Fruit fly (Drosophila melanogaster) whole organism, embryonic: ENCODE results near the gene CG10948.

Experiments
- CG10321 ChIP-seq: fragments of 200-800 bp; sonication (Bioruptor generic); IDR thresholded peaks from 2 replicates; pipeline ENCODE4 v1.3.6; 2022; ENCODE audit warnings: missing biosample characterization, missing genetic modification characterization
- CG12659 ChIP-seq: fragments of 200-800 bp; sonication (Bioruptor generic); optimal IDR thresholded peaks from 3 replicates; lab custom pipeline; 2017; ENCODE audit warnings: mild to moderate bottlenecking, missing biosample characterization, missing genetic modification reagents, missing genetic modification characterization
- CG13894 ChIP-seq: fragments of 200-800 bp; sonication (Bioruptor generic); optimal IDR thresholded peaks from 3 replicates; lab custom pipeline; 2018; ENCODE audit warnings: missing biosample characterization, mild to moderate bottlenecking, missing genetic modification characterization, moderate library complexity
- CG14441 ChIP-seq: fragments of 200-800 bp; sonication (Bioruptor generic); IDR thresholded peaks from 2 replicates; pipeline ENCODE4 v1.3.6; 2022; ENCODE audit warnings: missing biosample characterization, missing genetic modification characterization
- CG15514 ChIP-seq: fragments of 200-800 bp; sonication (Bioruptor generic); optimal IDR thresholded peaks from 3 replicates; lab custom pipeline; 2017; ENCODE audit warnings: missing biosample characterization, missing genetic modification characterization, mild to moderate bottlenecking, moderate library complexity, missing genetic modification reagents
- CG2202 ChIP-seq: fragments of 200-800 bp; sonication (Bioruptor generic); optimal IDR thresholded peaks from 2 replicates; lab custom pipeline; 2018; ENCODE audit warnings: missing biosample characterization, mild to moderate bottlenecking, missing genetic modification characterization
- CG2678 ChIP-seq: fragments of 200-800 bp; sonication (Bioruptor generic); optimal IDR thresholded peaks from 3 replicates; lab custom pipeline; 2019; ENCODE audit warnings: missing biosample characterization, mild to moderate bottlenecking, missing genetic modification characterization, moderate library complexity
- CG3065 ChIP-seq: fragments of 200-800 bp; sonication (Bioruptor generic); optimal IDR thresholded peaks from 2 replicates; lab custom pipeline; 2016; ENCODE audit warnings: missing biosample characterization, missing genetic modification characterization
- CG3847 ChIP-seq: fragments of 200-800 bp; sonication (Bioruptor generic); IDR thresholded peaks from 2 replicates; pipeline ENCODE4 v1.3.6; 2022; ENCODE audit warnings: missing biosample characterization, missing genetic modification characterization
- CG42726 ChIP-seq: fragments of 200-800 bp; sonication (Bioruptor generic); IDR thresholded peaks from 2 replicates; pipeline ENCODE4 v1.3.6; 2022; ENCODE audit warnings: missing biosample characterization, missing genetic modification characterization; ENCODE audit not compliant: partially characterized antibody
- CG6654 ChIP-seq: fragments of 200-800 bp; sonication (Bioruptor generic); optimal IDR thresholded peaks from 2 replicates; lab custom pipeline; 2017; ENCODE audit warnings: missing biosample characterization, mild to moderate bottlenecking, missing genetic modification characterization
- CG7745 ChIP-seq: fragments of 200-800 bp; sonication (Bioruptor generic); optimal IDR thresholded peaks from 2 replicates; lab custom pipeline; 2018; ENCODE audit warnings: missing biosample characterization, mild to moderate bottlenecking, missing genetic modification characterization, moderate library complexity
- CG8765 ChIP-seq: fragments of 200-800 bp; sonication (Bioruptor generic); IDR thresholded peaks from 2 replicates; pipeline ENCODE4 v1.3.6; 2022; ENCODE audit warnings: missing biosample characterization, missing genetic modification characterization
- CG9727 ChIP-seq: fragments of 200-800 bp; sonication (Bioruptor generic); optimal IDR thresholded peaks from 3 replicates; lab custom pipeline; 2017; ENCODE audit warnings: missing biosample characterization, mild to moderate bottlenecking, missing genetic modification characterization
- CoRest ChIP-seq: fragments of 200-800 bp; sonication (Bioruptor generic); optimal IDR thresholded peaks from 3 replicates; lab custom pipeline; 2018; ENCODE audit warnings: missing biosample characterization, mild to moderate bottlenecking, missing genetic modification characterization, moderate library complexity
- D19B ChIP-seq: fragments of 200-800 bp; sonication (Bioruptor generic); optimal IDR thresholded peaks from 2 replicates; lab custom pipeline; 2017; ENCODE audit warnings: missing biosample characterization, mild to moderate bottlenecking, missing genetic modification characterization
- Drgx ChIP-seq: fragments of 200-800 bp; sonication (Bioruptor generic); IDR thresholded peaks from 2 replicates; pipeline ENCODE4 v1.3.6; 2022; ENCODE audit warnings: missing biosample characterization, missing genetic modification characterization
- E2f1 ChIP-seq: fragments of 200-800 bp; sonication (Bioruptor generic); IDR thresholded peaks from 2 replicates; pipeline ENCODE4 v1.3.6; 2022; ENCODE audit warnings: missing biosample characterization, missing genetic modification characterization
- Fer3 ChIP-seq: fragments of 200-800 bp; sonication (Bioruptor generic); optimal IDR thresholded peaks from 2 replicates; lab custom pipeline; 2018; ENCODE audit warnings: missing biosample characterization, mild to moderate bottlenecking, missing genetic modification characterization, moderate library complexity
- H15 ChIP-seq: fragments of 200-800 bp; sonication (Bioruptor generic); IDR thresholded peaks from 3 replicates; pipeline ENCODE4 v1.3.6; 2022; ENCODE audit warnings: missing biosample characterization, missing genetic modification characterization
- HLH54F ChIP-seq: fragments of 200-800 bp; sonication (Bioruptor generic); optimal IDR thresholded peaks from 3 replicates; lab custom pipeline; 2016; ENCODE audit warnings: missing biosample characterization, missing genetic modification characterization
- Hmr ChIP-seq: fragments of 200-800 bp; sonication (Bioruptor generic); optimal IDR thresholded peaks from 3 replicates; lab custom pipeline; 2017; ENCODE audit warnings: mild to moderate bottlenecking, missing biosample characterization, missing genetic modification reagents, missing genetic modification characterization
- Myb ChIP-seq: fragments of 200-800 bp; sonication (Bioruptor generic); optimal IDR thresholded peaks from 2 replicates; lab custom pipeline; 2016; ENCODE audit warnings: missing biosample characterization, missing genetic modification characterization
- Nf-YB ChIP-seq: fragments of 200-800 bp; sonication (Bioruptor generic); optimal IDR thresholded peaks from 3 replicates; lab custom pipeline; 2019; ENCODE audit warnings: missing biosample characterization, mild to moderate bottlenecking, missing genetic modification characterization, moderate library complexity
- NfI ChIP-seq: fragments of 200-800 bp; sonication (Bioruptor generic); optimal IDR thresholded peaks from 3 replicates; lab custom pipeline; 2018; ENCODE audit warnings: missing biosample characterization, mild to moderate bottlenecking, missing genetic modification characterization, moderate library complexity
- Opbp ChIP-seq: fragments of 200-800 bp; sonication (Bioruptor generic); IDR thresholded peaks from 3 replicates; pipeline ENCODE4 v1.3.6; 2022; ENCODE audit warnings: missing biosample characterization, missing genetic modification characterization; ENCODE audit not compliant: partially characterized antibody
- PHDP ChIP-seq: fragments of 200-800 bp; sonication (Bioruptor generic); optimal IDR thresholded peaks from 3 replicates; lab custom pipeline; 2018; ENCODE audit warnings: missing biosample characterization, mild to moderate bottlenecking, missing genetic modification characterization, moderate library complexity
- Poxn ChIP-seq: fragments of 200-800 bp; sonication (Bioruptor generic); IDR thresholded peaks from 2 replicates; pipeline ENCODE4 v1.3.6; 2022; ENCODE audit warnings: missing biosample characterization, missing genetic modification characterization
- Ptx1 ChIP-seq: fragments of 200-800 bp; sonication (Bioruptor generic); IDR thresholded peaks from 2 replicates; pipeline ENCODE4 v1.3.6; 2022; ENCODE audit warnings: missing biosample characterization, missing genetic modification characterization
- Sin3A ChIP-seq: fragments of >200 bp; optimal IDR thresholded peaks from 2 replicates; lab custom pipeline; 2018
- Sry-δ ChIP-seq: fragments of 200-800 bp; sonication (Bioruptor generic); optimal IDR thresholded peaks from 2 replicates; lab custom pipeline; 2016; ENCODE audit warnings: missing biosample characterization, missing genetic modification characterization
- Usf ChIP-seq: fragments of 200-800 bp; sonication (Bioruptor generic); optimal IDR thresholded peaks from 2 replicates; lab custom pipeline; 2017; ENCODE audit warnings: missing genotype, missing biosample characterization, missing genetic modification characterization
- ato ChIP-seq: fragments of 200-800 bp; sonication (Bioruptor generic); IDR thresholded peaks from 2 replicates; pipeline ENCODE4 v1.3.6; 2022; ENCODE audit warnings: missing biosample characterization, missing genetic modification characterization; ENCODE audit not compliant: partially characterized antibody
- cwo ChIP-seq: fragments of 200-800 bp; sonication (Bioruptor generic); optimal IDR thresholded peaks from 3 replicates; lab custom pipeline; 2017; ENCODE audit warnings: missing biosample characterization, missing genetic modification characterization, mild to moderate bottlenecking, moderate library complexity, missing genetic modification reagents
- dmrt99B ChIP-seq: fragments of 200-800 bp; sonication (Bioruptor generic); optimal IDR thresholded peaks from 2 replicates; lab custom pipeline; 2018; ENCODE audit warnings: missing biosample characterization, mild to moderate bottlenecking, missing genetic modification characterization, moderate library complexity
- gt ChIP-seq: fragments of 200-800 bp; sonication (Bioruptor generic); IDR thresholded peaks from 2 replicates; pipeline ENCODE4 v1.3.6; 2022; ENCODE audit warnings: missing biosample characterization, missing genetic modification characterization
- hb ChIP-seq: fragments of 200-800 bp; sonication (Bioruptor generic); IDR thresholded peaks from 3 replicates; pipeline ENCODE4 v1.3.6; 2022; ENCODE audit warnings: missing biosample characterization, missing genetic modification characterization; ENCODE audit not compliant: partially characterized antibody
- ind ChIP-seq: fragments of 200-800 bp; sonication (Bioruptor generic); optimal IDR thresholded peaks from 3 replicates; lab custom pipeline; 2016; ENCODE audit warnings: missing biosample characterization, missing genetic modification characterization
- lab ChIP-seq: fragments of 200-800 bp; sonication (Bioruptor generic); optimal IDR thresholded peaks from 3 replicates; lab custom pipeline; 2017; ENCODE audit warnings: missing biosample characterization, missing genetic modification characterization, mild to moderate bottlenecking, moderate library complexity, missing genetic modification reagents
- lilli ChIP-seq: fragments of 200-800 bp; sonication (Bioruptor generic); optimal IDR thresholded peaks from 3 replicates; lab custom pipeline; 2016; ENCODE audit warnings: missing biosample characterization, missing genetic modification characterization
- onecut ChIP-seq: fragments of 200-800 bp; sonication (Bioruptor generic); IDR thresholded peaks from 2 replicates; pipeline ENCODE4 v1.3.6; 2022; ENCODE audit warnings: missing biosample characterization, missing genetic modification characterization
- org-1 ChIP-seq: fragments of 200-800 bp; sonication (Bioruptor generic); optimal IDR thresholded peaks from 2 replicates; lab custom pipeline; 2017; ENCODE audit warnings: missing biosample characterization, missing genetic modification characterization
- prd ChIP-seq, 3 experiments: fragments of >200 bp in 2 of 3; fragments of 200-800 bp in 1 of 3; sonication (Bioruptor generic) in 1 of 3; optimal IDR thresholded peaks in 2 of 3; IDR thresholded peaks in 1 of 3; 2 replicates in 2 of 3; 3 replicates in 1 of 3; pipeline versions ENCODE4 v1.3.6 to Lab custom; 2017 to 2022; ENCODE audit warnings: missing biosample characterization in 1 of 3, missing genetic modification characterization in 1 of 3
- row ChIP-seq: fragments of 200-800 bp; sonication (Bioruptor generic); IDR thresholded peaks from 3 replicates; pipeline ENCODE4 v1.3.6; 2022; ENCODE audit warnings: missing biosample characterization, missing genetic modification characterization
- scrt ChIP-seq: fragments of 200-800 bp; sonication (Bioruptor generic); optimal IDR thresholded peaks from 2 replicates; lab custom pipeline; 2018; ENCODE audit warnings: missing biosample characterization, mild to moderate bottlenecking, missing genetic modification characterization, moderate library complexity
- sisA ChIP-seq: fragments of 200-800 bp; sonication (Bioruptor generic); IDR thresholded peaks from 2 replicates; pipeline ENCODE4 v1.3.6; 2022; ENCODE audit warnings: missing biosample characterization, missing genetic modification characterization
- sob ChIP-seq: fragments of 200-800 bp; sonication (Bioruptor generic); IDR thresholded peaks from 2 replicates; pipeline ENCODE4 v1.3.6; 2022; ENCODE audit warnings: missing biosample characterization, missing genetic modification characterization
- unpg ChIP-seq: fragments of 200-800 bp; sonication (Bioruptor generic); optimal IDR thresholded peaks from 3 replicates; lab custom pipeline; 2018; ENCODE audit warnings: missing biosample characterization, mild to moderate bottlenecking, missing genetic modification characterization, moderate library complexity
- zen ChIP-seq: fragments of 200-800 bp; sonication (Bioruptor generic); optimal IDR thresholded peaks from 3 replicates; lab custom pipeline; 2018; ENCODE audit warnings: missing biosample characterization, mild to moderate bottlenecking, missing genetic modification characterization, moderate library complexity
- zfh2 ChIP-seq: fragments of 200-800 bp; sonication (Bioruptor generic); optimal IDR thresholded peaks from 2 replicates; lab custom pipeline; 2016; ENCODE audit warnings: missing biosample characterization, missing genetic modification characterization

CG10948 gene

dm6 chr3L:12874211-12874610 is 24.3 kb upstream of the CG10948 start (continued):
- TF ChIP-seq gt (GFP tag; lab: Robert Waterston, UW) (no peak), Sin3A (lab: Kevin White, UChicago) (no peak), CG2202 (tag; lab: Kevin White, UChicago) (no peak), lilli (peak; percentile 20), CoRest (tag; lab: Kevin White, UChicago) (peak; percentile 17), row (peak; percentile 61; the same call in 2 of the 3 replicates), ind (GFP tag; lab: Kevin White, UChicago) (no peak), CG10321 (GFP tag; lab: Robert Waterston, UW) (no peak), CG42726 (no peak), cwo (GFP tag; lab: Kevin White, UChicago) (peak; percentile 35), ato (GFP tag; lab: Robert Waterston, UW) (no peak), Hmr (GFP tag; lab: Kevin White, UChicago) (peak; percentile 56), Myb (no peak), onecut (GFP tag; lab: Robert Waterston, UW) (0 out of 2 replicates have a peak, but pooled peaks have one; percentile 7), dmrt99B (tag; lab: Kevin White, UChicago) (peak; percentile 27), H15 (GFP tag; lab: Robert Waterston, UW) (no peak), CG13894 (tag; lab: Kevin White, UChicago) (peak; percentile 12), Sry-δ (GFP tag; lab: Kevin White, UChicago) (no peak), CG3847 (0 out of 2 replicates have a peak, but pooled peaks have one; percentile 15), CG9727 (GFP tag; lab: Kevin White, UChicago) (peak; percentile 7), CG6654 (no peak), CG14441 (GFP tag; lab: Robert Waterston, UW) (no peak), CG8765 (GFP tag; lab: Robert Waterston, UW) (no peak), Poxn (no peak), sisA (GFP tag; lab: Robert Waterston, UW) (0 out of 2 replicates have a peak, but pooled peaks have one; percentile 14), D19B (no peak), prd (optimal IDR thresholded peaks at IDR 0.05; lab: Kevin White, UChicago) (no peak), prd (GFP tag; IDR thresholded peaks at IDR 0.05; lab: Robert Waterston, UW) (0 out of 3 replicates have a peak, but pooled peaks have one; percentile 12), HLH54F (GFP tag; lab: Kevin White, UChicago) (no peak), CG3065 (GFP tag; lab: Kevin White, UChicago) (no peak), Drgx (GFP tag; lab: Robert Waterston, UW) (no peak), Ptx1 (peak; percentile 38; the same call in 1 of the 2 replicates), Fer3 (peak; percentile 25), zen (tag; lab: Kevin White, UChicago) (no peak), Usf (GFP tag; lab: Kevin White, UChicago) (no peak), unpg (GFP tag; lab: Kevin White, UChicago) (no peak), E2f1 (GFP tag; lab: Robert Waterston, UW) (no peak), scrt (GFP tag; lab: Kevin White, UChicago) (peak; percentile 31), org-1 (GFP tag; lab: Kevin White, UChicago) (no peak), sob (GFP tag; lab: Robert Waterston, UW) (peak; percentile 22; the same call in 1 of the 2 replicates), CG7745 (no peak), hb (GFP tag; lab: Robert Waterston, UW) (no peak), Nf-YB (no peak), Opbp (GFP tag; lab: Robert Waterston, UW) (no peak), CG2678 (tag; lab: Kevin White, UChicago) (no peak), CG15514 (GFP tag; lab: Kevin White, UChicago) (peak; percentile 14), NfI (no peak), CG12659 (GFP tag; lab: Kevin White, UChicago) (peak; percentile 8), PHDP (no peak), zfh2 (GFP tag; lab: Kevin White, UChicago) (no peak), lab (GFP tag; lab: Kevin White, UChicago) (peak; percentile 67)
